Fruit fly (Drosophila melanogaster) whole organism, embryonic: ENCODE data around the gene CG31542.

ENCODE experiments used
- CG12391 ChIP-seq: fragments of 200-800 bp; sonication (Bioruptor generic); optimal IDR thresholded peaks from 3 replicates; lab custom pipeline; 2018; ENCODE audit warnings: missing biosample characterization, mild to moderate bottlenecking, missing genetic modification characterization, moderate library complexity
- CG1792 ChIP-seq: fragments of 200-800 bp; sonication (Bioruptor generic); optimal IDR thresholded peaks from 2 replicates; lab custom pipeline; 2016; ENCODE audit warnings: missing biosample characterization, missing genetic modification characterization
- CG4854 ChIP-seq: fragments of 200-800 bp; sonication (Bioruptor generic); optimal IDR thresholded peaks from 2 replicates; lab custom pipeline; 2016; ENCODE audit warnings: missing biosample characterization, missing genetic modification characterization, inconsistent platforms
- E2f2 ChIP-seq: fragments of 200-800 bp; sonication (Bioruptor generic); IDR thresholded peaks from 2 replicates; pipeline ENCODE4 v1.3.6; 2022; ENCODE audit warnings: missing biosample characterization, missing genetic modification characterization
- ERR ChIP-seq: fragments of 200-800 bp; sonication (Bioruptor generic); optimal IDR thresholded peaks from 2 replicates; lab custom pipeline; 2016; ENCODE audit warnings: missing biosample characterization, missing genetic modification characterization
- Fer1 ChIP-seq: fragments of 200-800 bp; sonication (Bioruptor generic); optimal IDR thresholded peaks from 2 replicates; lab custom pipeline; 2017; ENCODE audit warnings: missing biosample characterization, mild to moderate bottlenecking, missing genetic modification characterization
- crp ChIP-seq, 2 experiments: fragments of 200-800 bp; sonication (Bioruptor generic); optimal IDR thresholded peaks; 2 replicates in 1 of 2; 3 replicates in 1 of 2; lab custom pipeline; 2017; ENCODE audit warnings: missing biosample characterization in 2 of 2, missing genetic modification characterization in 2 of 2, mild to moderate bottlenecking in 1 of 2, moderate library complexity in 1 of 2

DNA sequence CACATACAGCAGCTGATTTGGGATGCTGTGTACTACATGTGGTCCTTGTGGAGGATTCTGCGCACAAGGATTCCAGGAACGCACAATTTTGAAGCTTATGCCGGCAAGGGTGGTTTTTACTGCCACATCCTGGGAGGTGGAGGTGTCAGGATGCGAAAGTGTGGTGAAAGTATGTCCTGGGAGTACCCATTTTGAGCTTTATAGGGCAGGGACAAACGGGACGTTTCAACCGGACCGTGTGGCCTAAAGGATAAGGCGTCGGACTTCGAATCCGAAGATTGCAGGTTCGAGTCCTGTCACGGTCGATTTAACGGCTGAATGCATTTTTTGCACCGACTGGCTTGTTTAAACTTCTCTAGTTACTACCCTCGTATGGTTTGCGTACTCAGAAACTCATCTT, 18.7 kb downstream of the CG31542 start:
- TF ChIP-seq CG12391: no peak
- TF ChIP-seq CG4854 (GFP tag; lab: Kevin White, UChicago): no peak
- TF ChIP-seq CG1792: no peak
- TF ChIP-seq ERR (GFP tag; lab: Kevin White, UChicago): no peak
- TF ChIP-seq crp (GFP tag; optimal IDR thresholded peaks at IDR 0.05; lab: Kevin White, UChicago): peak in 1 of 2 experiments; percentile 26
- no peak for TF ChIP-seq Fer1 (GFP tag; lab: Kevin White, UChicago)
- TF ChIP-seq E2f2: no peak
